Fruit fly (Drosophila melanogaster) whole organism, embryonic: Measurements from ENCODE around the gene Idgf3.

ENCODE experiments used
- Adf1 ChIP-seq: fragments of 200-800 bp; sonication (Bioruptor generic); IDR thresholded peaks from 2 replicates; pipeline ENCODE4 v1.3.6; 2022; ENCODE audit warnings: missing biosample characterization, missing genetic modification characterization
- BEAF-32 ChIP-seq: fragments of 200-800 bp; sonication (Bioruptor generic); optimal IDR thresholded peaks from 3 replicates; lab custom pipeline; 2017; ENCODE audit warnings: missing biosample characterization, missing genetic modification characterization, mild to moderate bottlenecking, moderate library complexity, missing genetic modification reagents
- Bdp1 ChIP-seq: fragments of 200-800 bp; sonication (Bioruptor generic); optimal IDR thresholded peaks from 3 replicates; lab custom pipeline; 2016; ENCODE audit warnings: missing biosample characterization, missing genetic modification characterization
- CG10654 ChIP-seq: fragments of 200-800 bp; sonication (Bioruptor generic); optimal IDR thresholded peaks from 2 replicates; lab custom pipeline; 2016; ENCODE audit warnings: missing biosample characterization, missing genetic modification characterization
- CG12219 ChIP-seq: fragments of 200-800 bp; sonication (Bioruptor generic); optimal IDR thresholded peaks from 3 replicates; lab custom pipeline; 2018; ENCODE audit warnings: missing biosample characterization, mild to moderate bottlenecking, missing genetic modification characterization
- CG12942 ChIP-seq: fragments of 200-800 bp; sonication (Bioruptor generic); optimal IDR thresholded peaks from 3 replicates; lab custom pipeline; 2016; ENCODE audit warnings: missing biosample characterization, missing genetic modification characterization
- CG13775 ChIP-seq: fragments of 200-800 bp; sonication (Bioruptor generic); optimal IDR thresholded peaks from 3 replicates; lab custom pipeline; 2017; ENCODE audit warnings: missing biosample characterization, mild to moderate bottlenecking, missing genetic modification characterization
- CG15011 ChIP-seq: fragments of 200-800 bp; sonication (Bioruptor generic); optimal IDR thresholded peaks from 3 replicates; lab custom pipeline; 2018; ENCODE audit warnings: missing biosample characterization, mild to moderate bottlenecking, missing genetic modification characterization
- CG15479 ChIP-seq: fragments of 200-800 bp; sonication (Bioruptor generic); optimal IDR thresholded peaks from 3 replicates; lab custom pipeline; 2019; ENCODE audit warnings: missing biosample characterization, mild to moderate bottlenecking, missing genetic modification characterization, moderate library complexity
- CG2712 ChIP-seq: fragments of 200-800 bp; optimal IDR thresholded peaks from 3 replicates; lab custom pipeline; 2019; ENCODE audit warnings: missing biosample characterization, mild to moderate bottlenecking, missing genetic modification characterization, moderate library complexity
- CG34422 ChIP-seq: fragments of 200-800 bp; sonication (Bioruptor generic); IDR thresholded peaks from 3 replicates; pipeline ENCODE4 v1.3.6; 2022; ENCODE audit warnings: missing biosample characterization, missing genetic modification characterization
- CG42726 ChIP-seq: fragments of 200-800 bp; sonication (Bioruptor generic); IDR thresholded peaks from 2 replicates; pipeline ENCODE4 v1.3.6; 2022; ENCODE audit warnings: missing biosample characterization, missing genetic modification characterization; ENCODE audit not compliant: partially characterized antibody
- CG6791 ChIP-seq: fragments of 200-800 bp; sonication (Bioruptor generic); IDR thresholded peaks from 3 replicates; pipeline ENCODE4 v1.3.6; 2022; ENCODE audit warnings: missing biosample characterization, missing genetic modification characterization; ENCODE audit not compliant: partially characterized antibody
- CG8089 ChIP-seq: fragments of 200-800 bp; sonication (Bioruptor generic); optimal IDR thresholded peaks from 3 replicates; lab custom pipeline; 2016; ENCODE audit warnings: missing biosample characterization, missing genetic modification characterization
- CG8944 ChIP-seq: fragments of 200-800 bp; sonication (Bioruptor generic); optimal IDR thresholded peaks from 3 replicates; lab custom pipeline; 2016; ENCODE audit warnings: missing biosample characterization, missing genetic modification characterization
- CG9817 ChIP-seq: fragments of 200-800 bp; sonication (Bioruptor generic); optimal IDR thresholded peaks from 2 replicates; lab custom pipeline; 2018; ENCODE audit warnings: missing biosample characterization, mild to moderate bottlenecking, missing genetic modification characterization, moderate library complexity
- CHES-1-like ChIP-seq: fragments of 200-800 bp; sonication (Bioruptor generic); optimal IDR thresholded peaks from 2 replicates; lab custom pipeline; 2016; ENCODE audit warnings: missing biosample characterization, missing genetic modification characterization
- CTCF ChIP-seq: fragments of 200-800 bp; sonication (Bioruptor generic); optimal IDR thresholded peaks from 2 replicates; lab custom pipeline; 2017; ENCODE audit warnings: missing biosample characterization, mild to moderate bottlenecking, missing genetic modification characterization, moderate library complexity
- Dbx ChIP-seq: fragments of 200-800 bp; sonication (Bioruptor generic); IDR thresholded peaks from 3 replicates; pipeline ENCODE4 v1.3.6; 2022; ENCODE audit warnings: missing biosample characterization, missing genetic modification characterization
- Dfd ChIP-seq, 2 experiments: fragments of >200 bp; optimal IDR thresholded peaks; 2 replicates each; lab custom pipeline; 2017; ENCODE audit warnings: missing biosample characterization in 2 of 2, missing genetic modification characterization in 2 of 2
- Doc2 ChIP-seq: fragments of 200-800 bp; sonication (Bioruptor generic); IDR thresholded peaks from 2 replicates; pipeline ENCODE4 v1.3.6; 2022; ENCODE audit warnings: missing biosample characterization, missing genetic modification characterization
- Dp ChIP-seq: fragments of 200-800 bp; sonication (Bioruptor generic); optimal IDR thresholded peaks from 2 replicates; lab custom pipeline; 2018; ENCODE audit warnings: missing biosample characterization, mild to moderate bottlenecking, missing genetic modification characterization, moderate library complexity
- H15 ChIP-seq: fragments of 200-800 bp; sonication (Bioruptor generic); IDR thresholded peaks from 3 replicates; pipeline ENCODE4 v1.3.6; 2022; ENCODE audit warnings: missing biosample characterization, missing genetic modification characterization
- Hr39 ChIP-seq: fragments of >200 bp; optimal IDR thresholded peaks from 2 replicates; lab custom pipeline; 2017
- Jarid2 ChIP-seq: fragments of 200-800 bp; sonication (Bioruptor generic); optimal IDR thresholded peaks from 3 replicates; lab custom pipeline; 2017; ENCODE audit warnings: mild to moderate bottlenecking, missing biosample characterization, missing genetic modification reagents, missing genetic modification characterization
- Max ChIP-seq: fragments of 200-800 bp; sonication (Bioruptor generic); optimal IDR thresholded peaks from 2 replicates; lab custom pipeline; 2016; ENCODE audit warnings: missing biosample characterization, mild to moderate bottlenecking, missing genetic modification characterization
- Med ChIP-seq: fragments of 200-800 bp; sonication (Bioruptor generic); peaks from one replicate; lab custom pipeline; 2016; ENCODE audit warnings: missing biosample characterization, missing genetic modification characterization, mild to moderate bottlenecking, inconsistent platforms, moderate library complexity
- Meics ChIP-seq: fragments of 200-800 bp; sonication (Bioruptor generic); optimal IDR thresholded peaks from 2 replicates; lab custom pipeline; 2017; ENCODE audit warnings: missing biosample characterization, mild to moderate bottlenecking, missing genetic modification characterization
- Myb ChIP-seq: fragments of 200-800 bp; sonication (Bioruptor generic); optimal IDR thresholded peaks from 2 replicates; lab custom pipeline; 2016; ENCODE audit warnings: missing biosample characterization, missing genetic modification characterization
- Rfx ChIP-seq: fragments of 200-800 bp; sonication (Bioruptor generic); IDR thresholded peaks from 2 replicates; pipeline ENCODE4 v1.3.6; 2022; ENCODE audit warnings: missing biosample characterization, missing genetic modification characterization
- Sox102F ChIP-seq: fragments of 200-800 bp; sonication (Bioruptor generic); optimal IDR thresholded peaks from 2 replicates; lab custom pipeline; 2018; ENCODE audit warnings: missing biosample characterization, mild to moderate bottlenecking, missing genetic modification characterization, moderate library complexity
- YL-1 ChIP-seq: fragments of 200-800 bp; sonication (Bioruptor generic); optimal IDR thresholded peaks from 3 replicates; lab custom pipeline; 2017; ENCODE audit warnings: missing biosample characterization, mild to moderate bottlenecking, missing genetic modification characterization
- ara ChIP-seq: fragments of 200-800 bp; sonication (Bioruptor generic); IDR thresholded peaks from 2 replicates; pipeline ENCODE4 v1.3.6; 2022; ENCODE audit warnings: missing biosample characterization, missing genetic modification characterization
- bbx ChIP-seq: fragments of 200-800 bp; sonication (Bioruptor generic); IDR thresholded peaks from 2 replicates; pipeline ENCODE4 v1.3.6; 2022; ENCODE audit warnings: missing biosample characterization, missing genetic modification characterization; ENCODE audit not compliant: partially characterized antibody
- cas ChIP-seq: fragments of 200-800 bp; sonication (Bioruptor generic); IDR thresholded peaks from 2 replicates; pipeline ENCODE4 v1.3.6; 2022; ENCODE audit warnings: missing biosample characterization, missing genetic modification characterization
- ci ChIP-seq: fragments of 200-800 bp; sonication (Bioruptor generic); IDR thresholded peaks from 3 replicates; pipeline ENCODE4 v1.3.6; 2022; ENCODE audit warnings: missing biosample characterization, missing genetic modification characterization
- croc ChIP-seq: fragments of 200-800 bp; sonication (Bioruptor generic); conservative IDR thresholded peaks from 3 replicates; pipeline ENCODE4 v1.3.6; 2022; ENCODE audit warnings: missing biosample characterization, missing genetic modification characterization
- fru ChIP-seq: fragments of >200 bp; optimal IDR thresholded peaks from 2 replicates; lab custom pipeline; 2017
- gfzf ChIP-seq: fragments of 200-800 bp; sonication (Bioruptor generic); optimal IDR thresholded peaks from 2 replicates; lab custom pipeline; 2016; ENCODE audit warnings: missing biosample characterization, mild to moderate bottlenecking, missing genetic modification characterization, moderate library complexity
- grn ChIP-seq: fragments of 200-800 bp; sonication (Bioruptor generic); optimal IDR thresholded peaks from 3 replicates; lab custom pipeline; 2017; ENCODE audit warnings: missing biosample characterization, missing genetic modification characterization
- ham ChIP-seq: fragments of 200-800 bp; sonication (Bioruptor generic); IDR thresholded peaks from 2 replicates; pipeline ENCODE4 v1.3.6; 2022; ENCODE audit warnings: missing biosample characterization, missing genetic modification characterization
- insv ChIP-seq, 2 experiments: fragments of 200-800 bp; sonication (Bioruptor generic); optimal IDR thresholded peaks; 3 replicates each; lab custom pipeline; 2016 to 2018; ENCODE audit warnings: missing biosample characterization in 2 of 2, missing genetic modification characterization in 2 of 2
- maf-S ChIP-seq: fragments of 200-800 bp; sonication (Bioruptor generic); optimal IDR thresholded peaks from 2 replicates; lab custom pipeline; 2016; ENCODE audit warnings: missing biosample characterization, missing genetic modification characterization
- mam ChIP-seq: fragments of 200-800 bp; sonication (Bioruptor generic); optimal IDR thresholded peaks from 3 replicates; lab custom pipeline; 2016; ENCODE audit warnings: missing biosample characterization, missing genetic modification characterization
- repo ChIP-seq: fragments of 200-800 bp; sonication (Bioruptor generic); optimal IDR thresholded peaks from 2 replicates; lab custom pipeline; 2016; ENCODE audit warnings: missing biosample characterization, missing genetic modification characterization
- slou ChIP-seq: fragments of 200-800 bp; sonication (Bioruptor generic); optimal IDR thresholded peaks from 3 replicates; lab custom pipeline; 2016; ENCODE audit warnings: missing biosample characterization, missing genetic modification characterization
- sqz ChIP-seq: fragments of 200-800 bp; sonication (Bioruptor generic); optimal IDR thresholded peaks from 3 replicates; lab custom pipeline; 2018; ENCODE audit warnings: missing biosample characterization, mild to moderate bottlenecking, missing genetic modification characterization
- ttk ChIP-seq: fragments of 200-800 bp; sonication (Bioruptor generic); IDR thresholded peaks from 2 replicates; pipeline ENCODE4 v2.1.2; 2022; ENCODE audit warnings: missing biosample characterization, missing genetic modification characterization

The Idgf3 gene

DNA sequence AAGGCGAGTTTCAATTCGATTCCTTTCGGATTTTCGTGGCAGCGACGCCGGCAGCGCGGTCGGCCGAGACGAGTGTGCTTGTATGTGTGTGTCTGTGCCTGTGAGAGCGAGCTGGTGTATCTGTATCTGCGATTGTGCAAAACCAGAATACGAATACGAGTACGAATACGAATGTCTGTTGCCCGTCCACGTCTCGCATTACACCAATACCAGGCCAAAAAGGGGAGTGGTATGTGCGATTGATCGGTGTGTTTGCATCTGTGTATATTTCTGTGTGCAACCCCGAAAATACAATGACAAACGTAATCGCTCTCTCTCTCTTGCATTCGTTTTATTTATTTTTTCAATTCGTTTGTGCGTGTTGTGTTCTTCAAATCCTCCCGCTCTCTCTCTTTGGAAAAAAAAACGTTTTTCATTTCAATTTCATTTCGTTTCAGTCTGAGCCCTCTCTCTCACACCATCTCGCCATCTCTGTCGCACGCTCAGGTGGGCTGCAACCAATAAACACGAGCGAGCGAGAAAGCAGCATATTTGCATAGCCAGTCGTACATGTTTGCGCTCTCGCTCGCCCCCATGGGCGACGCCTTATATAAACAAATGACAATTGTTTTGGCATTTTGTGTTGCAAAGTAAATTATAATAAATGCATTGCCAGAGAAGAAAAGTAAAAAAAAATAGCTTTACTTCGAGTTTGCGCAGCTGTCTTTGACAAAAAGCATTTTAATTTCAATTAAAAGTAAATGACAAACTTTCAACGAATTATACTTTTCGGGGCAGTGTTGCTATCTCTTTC, 35.5 kb downstream of the Idgf3 start (continued):
- TF ChIP-seq Myb (GFP tag; lab: Kevin White, UChicago) (no peak), bbx (GFP tag; lab: Robert Waterston, UW) (no peak)

- TF ChIP-seq YL-1 (GFP tag; lab: Kevin White, UChicago) (no peak), CHES-1-like (GFP tag; lab: Kevin White, UChicago) (peak; percentile 33), Bdp1 (peak; percentile 7), maf-S (GFP tag; lab: Kevin White, UChicago) (peak; percentile 32), CG34422 (GFP tag; lab: Robert Waterston, UW) (no peak), CG8089 (GFP tag; lab: Kevin White, UChicago) (peak; percentile 30), Hr39 (no peak), ham (no peak), sqz (no peak), Med (GFP tag; lab: Kevin White, UChicago) (peak; percentile 90), BEAF-32 (GFP tag; lab: Kevin White, UChicago) (peak; percentile 51), CTCF (GFP tag; lab: Kevin White, UChicago) (peak; percentile 69), ci (GFP tag; lab: Robert Waterston, UW) (0 out of 3 replicates have a peak, but pooled peaks have one; percentile 14), Dfd (GFP tag; optimal IDR thresholded peaks at IDR 0.05; lab: Kevin White, UChicago) (no peak), fru (no peak), CG6791 (GFP tag; lab: Robert Waterston, UW) (peak; percentile 19; the same call in 2 of the 3 replicates), Jarid2 (GFP tag; lab: Kevin White, UChicago) (peak; percentile 73), Dbx (0 out of 3 replicates have a peak, but pooled peaks have one; percentile 12), Doc2 (no peak), Sox102F (no peak), ara (GFP tag; lab: Robert Waterston, UW) (no peak), repo (peak; percentile 0), insv (GFP tag; optimal IDR thresholded peaks at IDR 0.05; lab: Kevin White, UChicago) (no peak), Dp (peak; percentile 100), CG10654 (peak; percentile 13), ttk (GFP tag; lab: Robert Waterston, UW) (0 out of 2 replicates have a peak, but pooled peaks have one; percentile 17), CG42726 (peak; percentile 87), Adf1 (no peak), Rfx (GFP tag; lab: Robert Waterston, UW) (peak; percentile 69), croc (GFP tag; lab: Robert Waterston, UW) (no peak), CG12219 (GFP tag; lab: Kevin White, UChicago) (no peak), grn (GFP tag; lab: Kevin White, UChicago) (no peak), CG12942 (peak; percentile 39), CG2712 (tag; lab: Kevin White, UChicago) (peak; percentile 54), H15 (GFP tag; lab: Robert Waterston, UW) (no peak), Max (GFP tag; lab: Kevin White, UChicago) (no peak), slou (peak; percentile 26), mam (peak; percentile 49), CG8944 (peak; percentile 58), CG9817 (tag; lab: Kevin White, UChicago) (peak; percentile 56), cas (no peak), CG15479 (GFP tag; lab: Kevin White, UChicago) (peak; percentile 90), CG15011 (GFP tag; lab: Kevin White, UChicago) (no peak), Meics (no peak), gfzf (GFP tag; lab: Kevin White, UChicago) (peak; percentile 44), CG13775 (GFP tag; lab: Kevin White, UChicago) (no peak)
These were observed 37.0 kb downstream of the Idgf3 start, which contains the start of gene Nepl8 for dm6 chr2L:16487571-16488276. TSS of gene Nepl8 (plus strand) at chr2L:16488148.
